Worm (Caenorhabditis elegans) whole organism, L4 larva: ENCODE data around the gene msi-1.

ENCODE experiments used
- F37D6.2 ChIP-seq: sonication (generic microtip); optimal IDR thresholded peaks from 2 replicates; lab custom pipeline; 2016; ENCODE audit warnings: mild to moderate bottlenecking, missing genetic modification characterization, missing compliant biosample characterization
- lin-15B ChIP-seq: fragments of 150-350 bp; sonication (generic microtip); optimal IDR thresholded peaks from 3 replicates; lab custom pipeline; 2014; ENCODE audit warnings: missing biosample characterization, missing genetic modification characterization
- skn-1 ChIP-seq: fragments of 150-350 bp; optimal IDR thresholded peaks from 2 replicates; lab custom pipeline; 2014; ENCODE audit warnings: missing biosample characterization, missing genetic modification characterization
- snpc-4 ChIP-seq: fragments of 150-350 bp; optimal IDR thresholded peaks from 2 replicates; lab custom pipeline; 2014; ENCODE audit warnings: missing biosample characterization, missing genetic modification characterization

DNA sequence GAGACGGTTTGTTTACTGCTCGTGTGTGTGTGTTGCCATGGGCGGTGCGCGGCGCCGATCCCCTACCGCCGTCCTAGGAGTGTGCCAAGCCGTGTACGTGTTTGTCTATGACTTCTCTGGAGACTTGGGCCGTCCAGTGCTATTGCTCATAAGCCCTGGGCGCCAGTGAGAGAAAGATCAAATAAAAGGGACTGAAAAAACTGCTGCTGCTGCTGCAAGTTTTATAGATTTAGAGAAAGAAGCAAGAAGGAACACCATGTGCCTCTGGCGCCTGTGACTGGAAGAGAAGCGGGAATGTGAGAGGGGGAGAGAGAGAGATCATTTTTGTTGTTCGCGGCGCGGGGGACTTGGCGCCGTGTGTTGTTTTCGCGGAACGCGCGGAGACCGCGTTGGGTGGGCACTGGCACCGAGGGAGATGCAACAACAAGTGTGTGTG, 7.9 kb upstream of the msi-1 start:
- no peak for TF ChIP-seq lin-15B (tag; lab: Kevin White, UChicago)
- peak; percentile 31 for TF ChIP-seq F37D6.2 (tag; lab: Kevin White, UChicago)
- no peak for TF ChIP-seq snpc-4
- no peak for TF ChIP-seq skn-1
